Worm (Caenorhabditis elegans) whole organism, L2 larva: Measurements from ENCODE around the gene F22B3.8.
"Not testable (repeated sequence)": the region's sequence is repeated elsewhere in the genome, so short reads cannot be mapped to it uniquely, and the experiment has no call there.

ENCODE experiments used
- C34F6.9 ChIP-seq: fragments of 150-350 bp; optimal IDR thresholded peaks from 2 replicates; lab custom pipeline; 2014; ENCODE audit warnings: missing biosample characterization, missing genetic modification characterization
- Y55F3AM.14 ChIP-seq: fragments of 200-800 bp; sonication (Bioruptor generic); optimal IDR thresholded peaks from 2 replicates; lab custom pipeline; 2018; ENCODE audit warnings: mild to moderate bottlenecking, missing genetic modification characterization, missing compliant biosample characterization
- ceh-16 ChIP-seq: fragments of 150-350 bp; optimal IDR thresholded peaks from 2 replicates; lab custom pipeline; 2014; ENCODE audit warnings: missing biosample characterization, missing genetic modification characterization
- ceh-82 ChIP-seq: fragments of 150-350 bp; optimal IDR thresholded peaks from 2 replicates; lab custom pipeline; 2014; ENCODE audit warnings: missing biosample characterization, missing genetic modification characterization
- crh-2 ChIP-seq: sonication (generic microtip); optimal IDR thresholded peaks from 2 replicates; lab custom pipeline; 2017; ENCODE audit warnings: missing biosample characterization, missing genetic modification characterization
- dmd-4 ChIP-seq: sonication (generic microtip); optimal IDR thresholded peaks from 2 replicates; lab custom pipeline; 2017; ENCODE audit warnings: missing biosample characterization, missing genetic modification characterization
- egl-27 ChIP-seq: sonication (generic microtip); optimal IDR thresholded peaks from 3 replicates; lab custom pipeline; 2017; ENCODE audit warnings: missing biosample characterization, missing genetic modification reagents, missing genetic modification characterization
- elt-1 ChIP-seq: fragments of 150-350 bp; optimal IDR thresholded peaks from 2 replicates; lab custom pipeline; 2014; ENCODE audit warnings: missing biosample characterization, missing genetic modification characterization
- elt-3 ChIP-seq: sonication (generic microtip); optimal IDR thresholded peaks from 2 replicates; lab custom pipeline; 2017; ENCODE audit warnings: missing biosample characterization, missing genetic modification characterization
- fos-1 ChIP-seq: fragments of 150-350 bp; optimal IDR thresholded peaks from 2 replicates; lab custom pipeline; 2014; ENCODE audit warnings: missing biosample characterization, missing genetic modification characterization
- gmeb-1 ChIP-seq: fragments of 150-350 bp; optimal IDR thresholded peaks from 2 replicates; lab custom pipeline; 2014; ENCODE audit warnings: missing biosample characterization, missing genetic modification characterization
- lin-11 ChIP-seq: fragments of 150-350 bp; sonication (generic microtip); optimal IDR thresholded peaks from 2 replicates; lab custom pipeline; 2014; ENCODE audit warnings: missing biosample characterization, missing genetic modification characterization, inconsistent platforms, mixed read lengths
- lin-13 ChIP-seq: fragments of 150-350 bp; optimal IDR thresholded peaks from 2 replicates; lab custom pipeline; 2014; ENCODE audit warnings: missing biosample characterization, missing genetic modification reagents, missing genetic modification characterization
- lin-39 ChIP-seq: fragments of 150-350 bp; optimal IDR thresholded peaks from 2 replicates; lab custom pipeline; 2014; ENCODE audit warnings: missing biosample characterization, missing genetic modification reagents, missing genetic modification characterization
- mab-5 ChIP-seq: fragments of 150-350 bp; optimal IDR thresholded peaks from 2 replicates; lab custom pipeline; 2014; ENCODE audit warnings: missing biosample characterization, missing genetic modification characterization
- mbf-1 ChIP-seq: sonication (generic microtip); optimal IDR thresholded peaks from 2 replicates; lab custom pipeline; 2017; ENCODE audit warnings: missing biosample characterization, missing genetic modification characterization
- nhr-11 ChIP-seq: fragments of 150-350 bp; optimal IDR thresholded peaks from 2 replicates; lab custom pipeline; 2014; ENCODE audit warnings: missing biosample characterization, missing genetic modification characterization
- nhr-23 ChIP-seq: fragments of 150-350 bp; optimal IDR thresholded peaks from 2 replicates; lab custom pipeline; 2014; ENCODE audit warnings: missing biosample characterization, missing genetic modification reagents, missing genetic modification characterization
- nhr-237 ChIP-seq: fragments of 150-350 bp; optimal IDR thresholded peaks from 2 replicates; lab custom pipeline; 2014; ENCODE audit warnings: missing biosample characterization, missing genetic modification characterization
- sem-4 ChIP-seq: fragments of 150-350 bp; optimal IDR thresholded peaks from 2 replicates; lab custom pipeline; 2014; ENCODE audit warnings: missing biosample characterization, missing genetic modification reagents, missing genetic modification characterization
- skn-1 ChIP-seq: sonication (generic microtip); optimal IDR thresholded peaks from 2 replicates; lab custom pipeline; 2017; ENCODE audit warnings: missing biosample characterization, missing genetic modification characterization
- sma-3 ChIP-seq: sonication (generic microtip); optimal IDR thresholded peaks from 2 replicates; lab custom pipeline; 2016; ENCODE audit warnings: missing genetic modification reagents, missing genetic modification characterization, missing compliant biosample characterization
- sma-9 ChIP-seq, 2 experiments: fragments of 150-350 bp in 1 of 2; sonication (generic microtip) in 1 of 2; optimal IDR thresholded peaks; 2 replicates each; lab custom pipeline; 2014 to 2016; ENCODE audit warnings: missing genetic modification characterization in 2 of 2, mild to moderate bottlenecking in 1 of 2, missing biosample characterization in 1 of 2, missing compliant biosample characterization in 1 of 2, missing genetic modification reagents in 1 of 2, moderate library complexity in 1 of 2
- ztf-1 ChIP-seq: fragments of 200-800 bp; sonication (Bioruptor generic); conservative IDR thresholded peaks from 2 replicates; pipeline ENCODE4 v1.3.6; 2022; ENCODE audit warnings: missing genetic modification characterization, missing compliant biosample characterization
- ztf-4 ChIP-seq: fragments of 150-350 bp; optimal IDR thresholded peaks from 2 replicates; lab custom pipeline; 2014; ENCODE audit warnings: missing biosample characterization, missing genetic modification characterization

Gene F22B3.8

DNA sequence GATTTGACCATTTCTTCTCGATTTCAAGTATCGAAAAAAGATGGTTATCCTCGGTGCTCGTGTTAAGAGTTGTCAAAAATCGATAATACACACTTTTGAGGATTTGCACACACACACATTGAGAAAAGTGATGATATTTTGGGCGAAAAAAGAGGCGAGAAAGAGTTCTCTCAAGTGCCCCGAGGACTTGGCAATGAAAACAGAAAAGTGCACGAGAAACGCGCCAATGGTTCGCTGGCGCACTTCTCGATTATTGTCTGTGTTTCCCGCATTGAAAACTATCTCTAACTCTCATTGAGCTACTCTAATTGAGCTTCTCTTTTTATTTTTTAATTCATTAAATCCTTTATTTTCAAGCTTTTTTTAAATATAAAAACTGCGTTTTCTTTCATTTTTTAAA, 9.0 kb upstream of the F22B3.8 start (continued):
- peak; percentile 55 for TF ChIP-seq ztf-4
- TF ChIP-seq, all 48 proteins: peak for 18

DNA sequence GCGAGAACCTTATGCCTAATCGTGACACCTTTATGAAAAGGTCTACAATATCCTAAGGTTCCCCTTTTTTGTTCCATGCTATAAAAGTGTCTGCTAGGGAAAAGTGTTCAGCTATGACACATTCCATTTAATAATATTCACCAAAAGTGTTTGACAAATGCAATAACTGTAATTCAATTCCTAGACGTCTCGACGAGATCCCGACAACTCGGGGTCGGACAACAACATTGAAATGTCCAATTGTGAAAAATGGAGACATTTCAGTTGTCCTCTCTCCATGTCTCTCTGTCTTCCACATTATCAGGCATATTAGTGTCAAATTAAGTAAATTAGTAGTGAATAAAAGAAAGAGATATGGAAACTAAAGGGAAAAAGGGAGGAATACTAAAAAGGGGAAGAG, 6.7 kb upstream of the F22B3.8 start:
- TF ChIP-seq sem-4: no peak
- no peak for TF ChIP-seq ceh-82 (tag; lab: Kevin White, UChicago)
- no peak for TF ChIP-seq nhr-237 (tag; lab: Kevin White, UChicago)
- no peak for TF ChIP-seq crh-2 (tag; lab: Kevin White, UChicago)
- TF ChIP-seq C34F6.9 (tag; lab: Kevin White, UChicago): no peak

DNA sequence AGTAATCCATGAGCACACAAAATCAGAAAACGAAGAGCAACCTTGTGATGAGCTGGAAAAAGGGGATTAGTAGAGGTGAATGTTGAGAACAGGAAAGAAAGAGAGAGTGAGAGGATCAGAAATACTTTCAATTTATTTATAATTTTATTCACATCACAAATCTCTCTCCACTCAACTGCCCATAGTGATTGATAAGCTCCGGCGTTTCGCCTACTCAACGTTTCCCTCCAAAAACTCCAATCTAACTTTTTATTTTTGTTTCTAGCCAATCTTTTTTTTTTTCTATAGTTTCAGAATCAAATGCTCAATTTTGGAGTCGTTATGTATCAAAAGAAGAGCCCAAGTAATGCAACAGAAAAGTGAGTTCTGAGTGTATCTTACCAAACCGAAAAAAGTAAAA, 712 bp upstream of the F22B3.8 start, which contains the start of gene kin-4:
kin-4 (plus strand) TSS at position 301 of the 400 bp plus-strand sequence.
- TF ChIP-seq egl-27 (tag; lab: Kevin White, UChicago) (no peak), sma-3 (GFP tag; lab: Kevin White, UChicago) (no peak), crh-2 (tag; lab: Kevin White, UChicago) (no peak), nhr-23 (tag; lab: Kevin White, UChicago) (no peak), sma-9 (GFP tag; optimal IDR thresholded peaks at IDR 0.05; lab: Kevin White, UChicago) (no peak), sma-9 (tag; optimal IDR thresholded peaks at IDR 0.05; lab: Kevin White, UChicago) (no peak)

DNA sequence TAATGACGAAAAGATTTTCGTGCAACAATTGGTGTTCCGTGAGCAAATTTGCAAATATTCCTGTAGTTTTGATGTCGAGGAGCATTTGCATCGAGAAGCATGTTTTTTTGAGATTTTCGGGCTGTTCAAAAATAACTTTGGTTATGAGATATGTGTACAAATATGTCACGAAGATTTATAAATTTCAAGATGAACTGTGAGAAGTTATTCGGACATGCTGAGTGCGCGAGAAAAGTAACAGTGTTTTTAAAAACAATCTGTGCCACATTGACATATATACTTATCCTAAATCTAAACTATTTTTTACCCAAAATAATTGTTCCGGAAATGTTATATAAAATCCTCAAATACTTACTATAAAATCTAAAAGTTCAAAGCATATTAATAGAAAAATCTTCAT, 3.0 kb downstream of the F22B3.8 start, which contains the start of gene F22B3.7:
F22B3.7 (minus strand) TSS at position 101 of the 400 bp plus-strand sequence.
- TF ChIP-seq ztf-1 (GFP tag; lab: Robert Waterston, UW) (no peak), Y55F3AM.14 (GFP tag; lab: Kevin White, UChicago) (no peak), sma-9 (GFP tag; optimal IDR thresholded peaks at IDR 0.05; lab: Kevin White, UChicago) (no peak), sma-9 (tag; optimal IDR thresholded peaks at IDR 0.05; lab: Kevin White, UChicago) (no peak), lin-11 (no peak), dmd-4 (tag; lab: Kevin White, UChicago) (no peak), fos-1 (no peak), mab-5 (tag; lab: Kevin White, UChicago) (no peak), nhr-11 (tag; lab: Kevin White, UChicago) (no peak), lin-13 (no peak), skn-1 (tag; lab: Kevin White, UChicago) (no peak), lin-39 (tag; lab: Kevin White, UChicago) (no peak)

DNA sequence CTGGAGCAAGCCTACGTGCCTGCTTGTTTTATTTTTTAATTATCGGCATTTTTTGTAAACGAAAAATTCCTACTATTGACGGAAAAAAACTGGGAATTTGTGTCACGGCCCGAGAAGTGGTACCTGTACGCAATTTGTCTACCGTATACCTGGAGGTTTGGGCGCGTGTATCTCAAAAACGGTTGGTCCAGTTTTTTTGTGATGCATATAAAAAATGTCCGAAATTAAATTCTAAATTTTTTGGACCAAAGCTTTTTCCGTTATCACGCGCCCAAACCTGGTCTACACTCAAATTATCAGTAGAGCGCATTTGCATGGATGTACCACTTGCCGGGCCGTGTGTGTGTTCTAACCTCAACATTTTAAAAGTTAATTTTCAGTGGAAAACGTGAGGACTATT, 8.0 kb downstream of the F22B3.8 start, which contains the start of gene F22B3.5:
F22B3.5 (minus strand) TSS at position 101 of the 400 bp plus-strand sequence.
- not testable (repeated sequence) for TF ChIP-seq elt-3, ceh-82, nhr-11 (tag; lab: Kevin White, UChicago)

DNA sequence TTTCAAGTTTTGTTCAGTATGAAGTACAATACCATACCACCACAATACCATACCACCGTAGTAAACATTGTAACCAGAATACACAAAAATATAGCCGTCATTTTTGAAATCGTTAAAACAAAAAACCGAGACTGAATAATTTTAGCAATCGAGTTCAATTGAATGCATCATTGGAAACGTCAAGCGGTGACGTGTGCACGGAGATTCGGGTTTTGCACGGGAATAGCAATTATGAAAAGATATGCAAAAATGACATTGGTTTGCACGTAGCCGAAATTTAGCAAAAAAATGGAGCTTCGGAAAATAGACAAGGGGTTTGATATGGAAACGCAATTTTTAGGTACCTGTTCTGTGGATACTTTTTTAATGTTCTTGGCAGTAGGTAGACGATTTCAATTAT, 9.8 kb downstream of the F22B3.8 start, which contains the start of gene F22B3.10:
F22B3.10 (minus strand) TSS at position 101 of the 400 bp plus-strand sequence.
- TF ChIP-seq gmeb-1 (tag; lab: Kevin White, UChicago): no peak

DNA sequence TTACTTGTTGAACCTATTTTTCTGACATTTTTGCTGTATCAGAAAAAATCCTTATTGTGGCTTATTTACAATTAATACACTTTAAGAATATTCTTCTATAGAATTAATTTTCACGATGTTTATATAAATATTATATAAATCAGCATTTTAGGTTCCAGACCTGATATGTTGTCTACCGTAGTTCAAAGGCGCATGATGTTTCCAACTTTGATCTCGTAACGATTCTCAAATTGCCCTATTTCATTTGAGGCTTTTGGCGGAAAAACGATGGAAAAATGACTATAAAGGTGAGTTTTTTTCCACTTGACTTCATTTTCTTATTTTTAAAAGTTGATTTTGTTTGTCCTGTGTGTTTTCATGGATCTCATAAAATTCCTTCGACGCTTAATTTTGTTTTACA, 14.6 kb downstream of the F22B3.8 start, which contains the start of gene gfat-2:
gfat-2 (plus strand) TSS at position 145 of the 400 bp plus-strand sequence.
- no peak for TF ChIP-seq elt-1 (tag; lab: Kevin White, UChicago)
- TF ChIP-seq ztf-4: no peak
- no peak for TF ChIP-seq crh-2 (tag; lab: Kevin White, UChicago)
- TF ChIP-seq mbf-1 (tag; lab: Kevin White, UChicago): no peak
- no peak for TF ChIP-seq C34F6.9 (tag; lab: Kevin White, UChicago)

DNA sequence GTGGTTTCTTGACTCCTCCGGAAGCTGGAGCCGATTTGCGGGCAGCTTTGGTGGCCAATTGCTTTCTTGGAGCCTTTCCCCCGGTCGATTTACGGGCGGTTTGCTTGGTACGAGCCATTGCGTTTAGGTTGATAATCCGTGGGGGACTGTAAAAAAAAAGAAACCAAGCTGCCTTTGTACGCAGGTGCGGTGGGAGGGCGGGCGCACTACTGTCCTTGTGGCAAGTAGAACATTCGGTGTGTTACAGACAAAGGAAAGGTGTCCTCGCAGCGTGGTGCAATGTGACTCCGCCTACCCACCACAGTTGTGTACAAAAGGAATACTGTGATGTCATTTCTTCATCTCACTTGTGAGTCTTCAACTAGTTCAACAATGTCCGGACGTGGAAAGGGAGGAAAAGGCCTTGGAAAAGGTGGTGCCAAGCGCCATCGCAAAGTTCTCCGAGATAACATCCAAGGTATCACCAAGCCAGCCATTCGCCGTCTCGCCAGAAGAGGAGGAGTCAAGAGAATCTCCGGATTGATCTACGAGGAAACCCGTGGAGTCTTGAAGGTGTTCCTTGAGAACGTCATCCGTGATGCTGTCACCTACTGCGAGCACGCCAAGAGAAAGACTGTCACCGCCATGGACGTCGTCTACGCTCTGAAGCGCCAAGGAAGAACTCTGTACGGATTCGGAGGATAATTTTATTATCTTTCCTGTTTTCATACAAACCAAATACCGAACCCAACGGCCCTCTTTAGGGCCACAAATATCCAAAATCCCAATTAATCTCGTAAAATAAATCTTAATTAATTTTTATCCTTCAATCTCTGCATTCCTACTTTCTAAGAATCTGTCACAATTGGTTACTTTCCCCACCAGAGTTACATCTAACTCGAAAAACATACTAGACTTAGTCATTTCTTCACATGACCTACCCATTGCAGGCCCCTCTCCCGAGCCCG, 17.7 kb downstream of the F22B3.8 start, which contains the start of the genes his-63 and his-64:
his-63 (minus strand) TSS at position 118 of the 947 bp plus-strand sequence.
his-64 (plus strand) TSS at position 373 of the 947 bp plus-strand sequence.
- peak; percentile 14 for TF ChIP-seq ceh-16 (tag; lab: Kevin White, UChicago)
- TF ChIP-seq, all 48 proteins: peak for 1; not testable (repeated sequence) for 47
